Fruit fly (Drosophila melanogaster) whole organism, wandering third instar larva: Measurements from ENCODE around the gene CG13059.

ENCODE experiments used
- CG32264 ChIP-seq: fragments of 200-800 bp; sonication (Bioruptor generic); optimal IDR thresholded peaks from 2 replicates; lab custom pipeline; 2016; ENCODE audit warnings: missing biosample characterization, missing genetic modification characterization
- CG9705 ChIP-seq: fragments of 200-800 bp; sonication (Bioruptor generic); optimal IDR thresholded peaks from 2 replicates; lab custom pipeline; 2018; ENCODE audit warnings: missing biosample characterization, mild to moderate bottlenecking, missing genetic modification characterization
- Dfd ChIP-seq: fragments of >200 bp; optimal IDR thresholded peaks from 2 replicates; lab custom pipeline; 2017; ENCODE audit warnings: missing biosample characterization, missing genetic modification characterization
- Dif ChIP-seq: fragments of 200-275, 200-300 bp; sonication (Bioruptor generic); optimal IDR thresholded peaks from 2 replicates; lab custom pipeline; 2018; ENCODE audit warnings: missing biosample characterization, missing genetic modification characterization; ENCODE audit not compliant: partially characterized antibody
- HLH106 ChIP-seq: fragments of 200-800 bp; optimal IDR thresholded peaks from 3 replicates; lab custom pipeline; 2019; ENCODE audit warnings: missing biosample characterization, mild to moderate bottlenecking, missing genetic modification characterization, moderate library complexity
- Hnf4 ChIP-seq: fragments of 200-800 bp; sonication (Bioruptor generic); optimal IDR thresholded peaks from 2 replicates; lab custom pipeline; 2016; ENCODE audit warnings: missing biosample characterization, mild to moderate bottlenecking, missing genetic modification characterization
- Hr78 ChIP-seq: fragments of >200 bp; optimal IDR thresholded peaks from 2 replicates; lab custom pipeline; 2017; ENCODE audit warnings: missing biosample characterization, missing genetic modification characterization
- Myc ChIP-seq: fragments of >200 bp; optimal IDR thresholded peaks from 2 replicates; lab custom pipeline; 2017
- N ChIP-seq: fragments of >200 bp; optimal IDR thresholded peaks from 2 replicates; lab custom pipeline; 2018; ENCODE audit warnings: missing biosample characterization, missing external identifiers, missing genetic modification characterization
- OdsH ChIP-seq: fragments of 200-800 bp; sonication (Bioruptor generic); optimal IDR thresholded peaks from 2 replicates; lab custom pipeline; 2016; ENCODE audit warnings: missing biosample characterization, mild to moderate bottlenecking, missing genetic modification characterization
- Rel ChIP-seq, 2 experiments: fragments of 200-800 bp; sonication (Bioruptor generic) in 1 of 2; optimal IDR thresholded peaks; 2 replicates in 1 of 2; 3 replicates in 1 of 2; lab custom pipeline; 2016 to 2019; ENCODE audit warnings: mild to moderate bottlenecking in 2 of 2, missing biosample characterization in 2 of 2, missing genetic modification characterization in 2 of 2, moderate library complexity in 1 of 2
- Sp1 ChIP-seq: fragments of 200-800 bp; sonication (Bioruptor generic); optimal IDR thresholded peaks from 3 replicates; lab custom pipeline; 2019; ENCODE audit warnings: missing biosample characterization, mild to moderate bottlenecking, missing genetic modification characterization, moderate library complexity
- Vsx2 ChIP-seq: fragments of 200-300, 225-300 bp; sonication (Bioruptor generic); optimal IDR thresholded peaks from 2 replicates; lab custom pipeline; 2018; ENCODE audit warnings: missing biosample characterization, missing genetic modification characterization; ENCODE audit not compliant: partially characterized antibody
- br ChIP-seq: fragments of 200-800 bp; sonication (Bioruptor generic); optimal IDR thresholded peaks from 2 replicates; lab custom pipeline; 2016; ENCODE audit warnings: missing biosample characterization, missing genetic modification characterization
- brk ChIP-seq: fragments of 200-800 bp; sonication (Bioruptor generic); optimal IDR thresholded peaks from 2 replicates; lab custom pipeline; 2016; ENCODE audit warnings: missing biosample characterization, mild to moderate bottlenecking, missing genetic modification characterization
- dmrt93B ChIP-seq: fragments of 200-800 bp; sonication (Bioruptor generic); optimal IDR thresholded peaks from 2 replicates; lab custom pipeline; 2018; ENCODE audit warnings: missing biosample characterization, mild to moderate bottlenecking, missing genetic modification characterization
- dsf ChIP-seq: sonication (Bioruptor generic); optimal IDR thresholded peaks from 2 replicates; lab custom pipeline; 2016; ENCODE audit warnings: missing biosample characterization, missing genetic modification characterization, borderline replicate concordance
- ey ChIP-seq: fragments of 200-800 bp; sonication (Bioruptor generic); optimal IDR thresholded peaks from 2 replicates; lab custom pipeline; 2016; ENCODE audit warnings: missing biosample characterization, missing genetic modification characterization
- fru ChIP-seq: fragments of 200-800 bp; sonication (Bioruptor generic); optimal IDR thresholded peaks from 3 replicates; lab custom pipeline; 2016; ENCODE audit warnings: missing biosample characterization, mild to moderate bottlenecking, missing genetic modification characterization
- h ChIP-seq: fragments of 200-800 bp; sonication (Bioruptor generic); optimal IDR thresholded peaks from 3 replicates; lab custom pipeline; 2016; ENCODE audit warnings: missing biosample characterization, mild to moderate bottlenecking, missing genetic modification characterization
- lola ChIP-seq: fragments of >200 bp; optimal IDR thresholded peaks from 2 replicates; lab custom pipeline; 2017; ENCODE audit warnings: missing biosample characterization, missing genetic modification characterization
- pan ChIP-seq: fragments of >200 bp; optimal IDR thresholded peaks from 2 replicates; lab custom pipeline; 2017
- rgr ChIP-seq: fragments of 200-800 bp; sonication (Bioruptor generic); optimal IDR thresholded peaks from 3 replicates; lab custom pipeline; 2016; ENCODE audit warnings: missing biosample characterization, mild to moderate bottlenecking, missing genetic modification characterization
- sage ChIP-seq: fragments of 200-800 bp; sonication (Bioruptor generic); optimal IDR thresholded peaks from 2 replicates; lab custom pipeline; 2016; ENCODE audit warnings: missing biosample characterization, mild to moderate bottlenecking, missing genetic modification characterization
- sv ChIP-seq: fragments of 200-800 bp; sonication (Bioruptor generic); optimal IDR thresholded peaks from 3 replicates; lab custom pipeline; 2016; ENCODE audit warnings: missing biosample characterization, missing genetic modification characterization
- tai ChIP-seq: sonication (Bioruptor generic); optimal IDR thresholded peaks from 2 replicates; lab custom pipeline; 2016; ENCODE audit warnings: missing biosample characterization, missing genetic modification characterization
- woc ChIP-seq: sonication (Bioruptor generic); optimal IDR thresholded peaks from 2 replicates; lab custom pipeline; 2016; ENCODE audit warnings: missing biosample characterization, mild to moderate bottlenecking, missing genetic modification characterization

Gene CG13059

dm6 chr3L:16368199-16368598 is 44.7 kb downstream of the CG13059 start, which contains the start of gene CG4842:
Gene CG4842, plus strand, starts transcription at chr3L:16368389.
- no peak for TF ChIP-seq Hnf4 (GFP tag; lab: Kevin White, UChicago)
- no peak for TF ChIP-seq dsf
- TF ChIP-seq sv (GFP tag; lab: Kevin White, UChicago) = no peak
- TF ChIP-seq Rel (GFP tag; optimal IDR thresholded peaks at IDR 0.05; lab: Kevin White, UChicago) = no peak
- TF ChIP-seq Rel (tag; optimal IDR thresholded peaks at IDR 0.05; lab: Kevin White, UChicago) = no peak
- no peak for TF ChIP-seq woc (GFP tag; lab: Kevin White, UChicago)
- TF ChIP-seq Myc (lab: Kevin White, UChicago) = no peak
- no peak for TF ChIP-seq ey (GFP tag; lab: Kevin White, UChicago)
- no peak for TF ChIP-seq Hr78 (GFP tag; lab: Kevin White, UChicago)
- no peak for TF ChIP-seq Vsx2 (GFP tag; lab: Kevin White, UChicago)
- no peak for TF ChIP-seq h
- no peak for TF ChIP-seq Sp1
- no peak for TF ChIP-seq sage (GFP tag; lab: Kevin White, UChicago)
- no peak for TF ChIP-seq CG32264 (GFP tag; lab: Kevin White, UChicago)
- TF ChIP-seq N (GFP tag; lab: Kevin White, UChicago) = no peak
- TF ChIP-seq pan (lab: Kevin White, UChicago) = no peak
- no peak for TF ChIP-seq HLH106
- TF ChIP-seq Dfd = no peak
- no peak for TF ChIP-seq br (GFP tag; lab: Kevin White, UChicago)
- TF ChIP-seq fru (GFP tag; lab: Kevin White, UChicago) = no peak
- TF ChIP-seq, all 38 proteins: peak for 0

dm6 chr3L:16369526-16369925 is 46.1 kb downstream of the CG13059 start, which contains the start of gene CG18814:
Gene CG18814, plus strand, starts transcription at chr3L:16369826.
- TF ChIP-seq woc (GFP tag; lab: Kevin White, UChicago) (no peak), rgr (GFP tag; lab: Kevin White, UChicago) (no peak), dmrt93B (GFP tag; lab: Kevin White, UChicago) (no peak), ey (GFP tag; lab: Kevin White, UChicago) (no peak), dsf (no peak), brk (GFP tag; lab: Kevin White, UChicago) (no peak), sage (GFP tag; lab: Kevin White, UChicago) (no peak), br (GFP tag; lab: Kevin White, UChicago) (no peak), OdsH (GFP tag; lab: Kevin White, UChicago) (no peak), h (no peak), Dif (GFP tag; lab: Kevin White, UChicago) (no peak), Vsx2 (GFP tag; lab: Kevin White, UChicago) (no peak), Dfd (no peak), tai (GFP tag; lab: Kevin White, UChicago) (no peak), lola (GFP tag; lab: Kevin White, UChicago) (no peak), CG9705 (GFP tag; lab: Kevin White, UChicago) (no peak), CG32264 (GFP tag; lab: Kevin White, UChicago) (no peak), Myc (lab: Kevin White, UChicago) (no peak), Hnf4 (GFP tag; lab: Kevin White, UChicago) (no peak), sv (GFP tag; lab: Kevin White, UChicago) (no peak)
- TF ChIP-seq, all 38 proteins: peak for 0
